Fruit fly (Drosophila melanogaster) whole organism, embryonic: ENCODE results near the gene Alg9.

ENCODE experiments used
- Bteb2 ChIP-seq: fragments of 200-800 bp; sonication (Bioruptor generic); optimal IDR thresholded peaks from 2 replicates; lab custom pipeline; 2016; ENCODE audit warnings: missing biosample characterization, missing genetic modification characterization
- CG11093 ChIP-seq: fragments of 200-800 bp; sonication (Bioruptor generic); IDR thresholded peaks from 3 replicates; pipeline ENCODE4 v1.3.6; 2022; ENCODE audit warnings: missing biosample characterization, missing genetic modification characterization
- CG11504 ChIP-seq: fragments of 200-800 bp; sonication (Bioruptor generic); optimal IDR thresholded peaks from 3 replicates; lab custom pipeline; 2019; ENCODE audit warnings: missing biosample characterization, mild to moderate bottlenecking, missing genetic modification characterization, moderate library complexity
- CG12219 ChIP-seq: fragments of 200-800 bp; sonication (Bioruptor generic); optimal IDR thresholded peaks from 3 replicates; lab custom pipeline; 2018; ENCODE audit warnings: missing biosample characterization, mild to moderate bottlenecking, missing genetic modification characterization
- CG12744 ChIP-seq: fragments of 200-800 bp; sonication (Bioruptor generic); optimal IDR thresholded peaks from 2 replicates; lab custom pipeline; 2016; ENCODE audit warnings: missing biosample characterization, missing genetic modification characterization
- CG14441 ChIP-seq: fragments of 200-800 bp; sonication (Bioruptor generic); IDR thresholded peaks from 2 replicates; pipeline ENCODE4 v1.3.6; 2022; ENCODE audit warnings: missing biosample characterization, missing genetic modification characterization
- CG14965 ChIP-seq: fragments of 200-800 bp; sonication (Bioruptor generic); optimal IDR thresholded peaks from 2 replicates; lab custom pipeline; 2016; ENCODE audit warnings: missing biosample characterization, missing genetic modification characterization, borderline replicate concordance
- CG16779 ChIP-seq: fragments of 200-800 bp; sonication (Bioruptor generic); IDR thresholded peaks from 2 replicates; pipeline ENCODE4 v1.3.6; 2022; ENCODE audit warnings: missing biosample characterization, missing genetic modification characterization
- CG16813 ChIP-seq: fragments of 200-800 bp; sonication (Bioruptor generic); IDR thresholded peaks from 3 replicates; pipeline ENCODE4 v1.3.6; 2022; ENCODE audit warnings: missing biosample characterization, missing genetic modification characterization; ENCODE audit not compliant: partially characterized antibody
- CG17802 ChIP-seq: fragments of 200-800 bp; sonication (Bioruptor generic); optimal IDR thresholded peaks from 2 replicates; lab custom pipeline; 2018; ENCODE audit warnings: missing biosample characterization, mild to moderate bottlenecking, missing genetic modification characterization, moderate library complexity
- CG17829 ChIP-seq: fragments of 200-800 bp; optimal IDR thresholded peaks from 2 replicates; lab custom pipeline; 2019; ENCODE audit warnings: missing biosample characterization, mild to moderate bottlenecking, missing genetic modification characterization, moderate library complexity
- CG2129 ChIP-seq: fragments of 200-800 bp; sonication (Bioruptor generic); IDR thresholded peaks from 2 replicates; pipeline ENCODE4 v1.3.6; 2022; ENCODE audit warnings: missing biosample characterization, missing genetic modification characterization; ENCODE audit not compliant: partially characterized antibody
- CG3163 ChIP-seq: fragments of 200-800 bp; sonication (Bioruptor generic); optimal IDR thresholded peaks from 3 replicates; lab custom pipeline; 2016; ENCODE audit warnings: missing biosample characterization, missing genetic modification characterization
- CG34422 ChIP-seq: fragments of 200-800 bp; sonication (Bioruptor generic); IDR thresholded peaks from 3 replicates; pipeline ENCODE4 v1.3.6; 2022; ENCODE audit warnings: missing biosample characterization, missing genetic modification characterization
- CG3995 ChIP-seq: fragments of 200-800 bp; sonication (Bioruptor generic); optimal IDR thresholded peaks from 3 replicates; lab custom pipeline; 2016; ENCODE audit warnings: missing biosample characterization, missing genetic modification characterization
- CG42726 ChIP-seq: fragments of 200-800 bp; sonication (Bioruptor generic); IDR thresholded peaks from 2 replicates; pipeline ENCODE4 v1.3.6; 2022; ENCODE audit warnings: missing biosample characterization, missing genetic modification characterization; ENCODE audit not compliant: partially characterized antibody
- CG4820 ChIP-seq: fragments of 200-800 bp; sonication (Bioruptor generic); optimal IDR thresholded peaks from 3 replicates; lab custom pipeline; 2016; ENCODE audit warnings: missing biosample characterization, missing genetic modification characterization
- CG6272 ChIP-seq: fragments of 200-800 bp; sonication (Bioruptor generic); IDR thresholded peaks from 2 replicates; pipeline ENCODE4 v1.3.6; 2022; ENCODE audit warnings: missing biosample characterization, missing genetic modification characterization
- CkIIα-i1 ChIP-seq: fragments of 200-800 bp; sonication (Bioruptor generic); IDR thresholded peaks from 2 replicates; pipeline ENCODE4 v1.3.6; 2022; ENCODE audit warnings: missing biosample characterization, missing genetic modification characterization
- Doc3 ChIP-seq: fragments of 200-800 bp; sonication (Bioruptor generic); IDR thresholded peaks from 3 replicates; pipeline ENCODE4 v1.3.6; 2022; ENCODE audit warnings: missing biosample characterization, missing genetic modification characterization; ENCODE audit not compliant: partially characterized antibody
- E2f1 ChIP-seq: fragments of 200-800 bp; sonication (Bioruptor generic); IDR thresholded peaks from 2 replicates; pipeline ENCODE4 v1.3.6; 2022; ENCODE audit warnings: missing biosample characterization, missing genetic modification characterization
- ERR ChIP-seq: fragments of 200-800 bp; sonication (Bioruptor generic); optimal IDR thresholded peaks from 2 replicates; lab custom pipeline; 2016; ENCODE audit warnings: missing biosample characterization, missing genetic modification characterization
- HLH54F ChIP-seq: fragments of 200-800 bp; sonication (Bioruptor generic); optimal IDR thresholded peaks from 3 replicates; lab custom pipeline; 2016; ENCODE audit warnings: missing biosample characterization, missing genetic modification characterization
- Hr3 ChIP-seq: fragments of 200-800 bp; sonication (Bioruptor generic); optimal IDR thresholded peaks from 3 replicates; lab custom pipeline; 2016; ENCODE audit warnings: missing biosample characterization, missing genetic modification characterization
- Hr51 ChIP-seq, 2 experiments: fragments of 200-800 bp; sonication (Bioruptor generic); optimal IDR thresholded peaks; 2 replicates in 1 of 2; 3 replicates in 1 of 2; lab custom pipeline; 2016 to 2018; ENCODE audit warnings: missing biosample characterization in 2 of 2, missing genetic modification characterization in 2 of 2, mild to moderate bottlenecking in 1 of 2, moderate library complexity in 1 of 2
- Hsf ChIP-seq: fragments of 200-800 bp; sonication (Bioruptor generic); optimal IDR thresholded peaks from 3 replicates; lab custom pipeline; 2016; ENCODE audit warnings: missing biosample characterization, missing genetic modification characterization
- Meics ChIP-seq: fragments of 200-800 bp; sonication (Bioruptor generic); optimal IDR thresholded peaks from 2 replicates; lab custom pipeline; 2017; ENCODE audit warnings: missing biosample characterization, mild to moderate bottlenecking, missing genetic modification characterization
- NC2α ChIP-seq: fragments of 200-800 bp; sonication (Bioruptor generic); optimal IDR thresholded peaks from 2 replicates; lab custom pipeline; 2016; ENCODE audit warnings: missing biosample characterization, missing genetic modification characterization
- Opbp ChIP-seq: fragments of 200-800 bp; sonication (Bioruptor generic); IDR thresholded peaks from 3 replicates; pipeline ENCODE4 v1.3.6; 2022; ENCODE audit warnings: missing biosample characterization, missing genetic modification characterization; ENCODE audit not compliant: partially characterized antibody
- Poxn ChIP-seq: fragments of 200-800 bp; sonication (Bioruptor generic); IDR thresholded peaks from 2 replicates; pipeline ENCODE4 v1.3.6; 2022; ENCODE audit warnings: missing biosample characterization, missing genetic modification characterization
- Rfx ChIP-seq: fragments of 200-800 bp; sonication (Bioruptor generic); IDR thresholded peaks from 2 replicates; pipeline ENCODE4 v1.3.6; 2022; ENCODE audit warnings: missing biosample characterization, missing genetic modification characterization
- Spps ChIP-seq: fragments of 200-800 bp; sonication (Bioruptor generic); optimal IDR thresholded peaks from 2 replicates; lab custom pipeline; 2018; ENCODE audit warnings: missing biosample characterization, mild to moderate bottlenecking, missing genetic modification characterization
- dati ChIP-seq: fragments of 200-800 bp; sonication (Bioruptor generic); IDR thresholded peaks from 2 replicates; pipeline ENCODE4 v1.3.6; 2022; ENCODE audit warnings: missing biosample characterization, missing genetic modification characterization
- esg ChIP-seq: fragments of 200-800 bp; sonication (Bioruptor generic); conservative IDR thresholded peaks from 2 replicates; pipeline ENCODE4 v1.3.6; 2022; ENCODE audit warnings: missing biosample characterization, missing genetic modification characterization
- eyg ChIP-seq: fragments of 200-800 bp; sonication (Bioruptor generic); optimal IDR thresholded peaks from 3 replicates; lab custom pipeline; 2016; ENCODE audit warnings: missing biosample characterization, missing genetic modification characterization
- fd96Cb ChIP-seq: fragments of 200-800 bp; sonication (Bioruptor generic); optimal IDR thresholded peaks from 2 replicates; lab custom pipeline; 2018; ENCODE audit warnings: missing biosample characterization, mild to moderate bottlenecking, missing genetic modification characterization, moderate library complexity
- fu2 ChIP-seq: fragments of 200-800 bp; sonication (Bioruptor generic); optimal IDR thresholded peaks from 2 replicates; lab custom pipeline; 2016; ENCODE audit warnings: missing biosample characterization, missing genetic modification characterization
- gt ChIP-seq: fragments of 200-800 bp; sonication (Bioruptor generic); IDR thresholded peaks from 2 replicates; pipeline ENCODE4 v1.3.6; 2022; ENCODE audit warnings: missing biosample characterization, missing genetic modification characterization
- ham ChIP-seq: fragments of 200-800 bp; sonication (Bioruptor generic); IDR thresholded peaks from 2 replicates; pipeline ENCODE4 v1.3.6; 2022; ENCODE audit warnings: missing biosample characterization, missing genetic modification characterization
- ind ChIP-seq: fragments of 200-800 bp; sonication (Bioruptor generic); optimal IDR thresholded peaks from 3 replicates; lab custom pipeline; 2016; ENCODE audit warnings: missing biosample characterization, missing genetic modification characterization
- lab ChIP-seq: fragments of 200-800 bp; sonication (Bioruptor generic); optimal IDR thresholded peaks from 3 replicates; lab custom pipeline; 2017; ENCODE audit warnings: missing biosample characterization, missing genetic modification characterization, mild to moderate bottlenecking, moderate library complexity, missing genetic modification reagents
- nmo ChIP-seq: fragments of 200-800 bp; sonication (Bioruptor generic); optimal IDR thresholded peaks from 2 replicates; lab custom pipeline; 2018; ENCODE audit warnings: missing biosample characterization, mild to moderate bottlenecking, missing genetic modification characterization, moderate library complexity
- odd ChIP-seq: fragments of 200-800 bp; sonication (Bioruptor generic); optimal IDR thresholded peaks from 2 replicates; lab custom pipeline; 2017; ENCODE audit warnings: missing biosample characterization, mild to moderate bottlenecking, missing genetic modification characterization
- sd ChIP-seq: fragments of 200-800 bp; sonication (Bioruptor generic); optimal IDR thresholded peaks from 3 replicates; lab custom pipeline; 2018; ENCODE audit warnings: missing biosample characterization, mild to moderate bottlenecking, missing genetic modification characterization, moderate library complexity
- sens ChIP-seq: fragments of 200-800 bp; sonication (Bioruptor generic); peaks from one replicate; lab custom pipeline; 2016; ENCODE audit warnings: missing biosample characterization, missing genetic modification characterization
- sna ChIP-seq: fragments of 200-800 bp; sonication (Bioruptor generic); IDR thresholded peaks from 2 replicates; pipeline ENCODE4 v1.3.6; 2022; ENCODE audit warnings: missing biosample characterization, missing genetic modification characterization; ENCODE audit not compliant: partially characterized antibody
- tin ChIP-seq: fragments of 200-800 bp; sonication (Bioruptor generic); optimal IDR thresholded peaks from 3 replicates; lab custom pipeline; 2016; ENCODE audit warnings: missing biosample characterization, missing genetic modification characterization
- trem ChIP-seq: fragments of 200-800 bp; optimal IDR thresholded peaks from 3 replicates; lab custom pipeline; 2019; ENCODE audit warnings: missing biosample characterization, mild to moderate bottlenecking, missing genetic modification characterization, moderate library complexity
- trh ChIP-seq: fragments of 200-800 bp; sonication (Bioruptor generic); optimal IDR thresholded peaks from 2 replicates; lab custom pipeline; 2016; ENCODE audit warnings: missing biosample characterization, missing genetic modification characterization
- vvl ChIP-seq: fragments of 200-800 bp; sonication (Bioruptor generic); IDR thresholded peaks from 2 replicates; pipeline ENCODE4 v1.3.6; 2022; ENCODE audit warnings: missing biosample characterization, missing genetic modification characterization
- yki ChIP-seq: fragments of >200 bp; optimal IDR thresholded peaks from 3 replicates; lab custom pipeline; 2018

The Alg9 gene

DNA sequence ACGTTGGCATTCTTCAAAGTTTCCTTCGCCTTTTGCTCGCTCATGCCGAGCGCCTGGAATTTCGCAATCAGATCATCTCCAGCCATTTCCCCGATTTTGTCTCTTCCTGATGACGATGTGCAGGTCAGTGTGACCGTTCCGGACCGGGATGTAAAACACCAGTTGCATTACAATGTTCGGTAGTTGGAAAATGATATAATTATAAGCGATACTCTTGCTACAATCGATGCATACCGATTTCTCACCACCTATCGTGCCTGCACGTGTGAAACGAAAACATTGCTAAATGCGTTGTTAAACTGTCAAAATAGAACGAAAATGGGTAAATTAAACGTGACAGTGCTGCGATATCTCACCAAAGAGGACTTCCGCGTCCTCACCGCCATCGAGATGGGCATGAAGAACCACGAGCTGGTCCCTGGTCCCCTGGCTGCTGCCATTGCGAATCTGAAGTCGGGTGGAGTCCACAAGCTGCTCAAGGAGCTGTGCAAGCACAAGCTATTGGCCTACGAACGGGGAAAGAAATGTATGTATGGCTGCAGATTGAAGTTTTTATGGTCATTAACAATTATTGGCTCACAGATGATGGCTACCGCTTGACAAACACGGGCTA lies 44.3 kb downstream of the Alg9 start, which contains the start of the genes GlnRS and RIOK2 (continued):
- TF ChIP-seq ind, result no peak
- no peak for TF ChIP-seq tin (GFP tag; lab: Kevin White, UChicago)
- peak; percentile 93 for TF ChIP-seq sna (GFP tag; lab: Robert Waterston, UW)
- TF ChIP-seq E2f1 (GFP tag; lab: Robert Waterston, UW), result no peak
- no peak for TF ChIP-seq CG14965 (GFP tag; lab: Kevin White, UChicago)
- TF ChIP-seq sens (GFP tag; lab: Kevin White, UChicago), result peak; percentile 71
- TF ChIP-seq CG17829 (tag; lab: Kevin White, UChicago), result peak; percentile 59
- no peak for TF ChIP-seq HLH54F (GFP tag; lab: Kevin White, UChicago)
- TF ChIP-seq fu2 (GFP tag; lab: Kevin White, UChicago), result no peak
- no peak for TF ChIP-seq CG14441 (GFP tag; lab: Robert Waterston, UW)
- peak; percentile 94 for TF ChIP-seq CG16813
- TF ChIP-seq Rfx (GFP tag; lab: Robert Waterston, UW), result peak; percentile 52
- TF ChIP-seq nmo, result peak; percentile 71
- no peak for TF ChIP-seq CG11093
- peak; percentile 81 for TF ChIP-seq trem
- peak; percentile 87 for TF ChIP-seq CG2129
- no peak for TF ChIP-seq Hr51 (GFP tag; optimal IDR thresholded peaks at IDR 0.05; lab: Kevin White, UChicago)
- peak; percentile 92 for TF ChIP-seq Doc3 (GFP tag; lab: Robert Waterston, UW)
- no peak for TF ChIP-seq Spps
- no peak for TF ChIP-seq eyg (GFP tag; lab: Kevin White, UChicago)
- no peak for TF ChIP-seq odd
- TF ChIP-seq ERR (GFP tag; lab: Kevin White, UChicago), result peak; percentile 35
- no peak for TF ChIP-seq lab (GFP tag; lab: Kevin White, UChicago)
- no peak for TF ChIP-seq dati (GFP tag; lab: Robert Waterston, UW)
- peak; percentile 50 for TF ChIP-seq CG3995 (GFP tag; lab: Kevin White, UChicago)
- TF ChIP-seq CG34422 (GFP tag; lab: Robert Waterston, UW), result peak; percentile 85; the same call in 2 of the 3 replicates
- no peak for TF ChIP-seq trh
- TF ChIP-seq CG6272 (GFP tag; lab: Robert Waterston, UW), result no peak
- no peak for TF ChIP-seq Meics (GFP tag; lab: Kevin White, UChicago)
- no peak for TF ChIP-seq CG16779
- TF ChIP-seq Poxn (GFP tag; lab: Robert Waterston, UW), result no peak
- no peak for TF ChIP-seq CkIIα-i1
- no peak for TF ChIP-seq esg (GFP tag; lab: Robert Waterston, UW)
- TF ChIP-seq gt, result no peak
- no peak for TF ChIP-seq Bteb2 (GFP tag; lab: Kevin White, UChicago)
- TF ChIP-seq fd96Cb (tag; lab: Kevin White, UChicago), result no peak
- TF ChIP-seq sd (tag; lab: Kevin White, UChicago), result peak; percentile 66
- no peak for TF ChIP-seq NC2α (GFP tag; lab: Kevin White, UChicago)
- no peak for TF ChIP-seq ham (GFP tag; lab: Robert Waterston, UW)
- TF ChIP-seq CG12744 (GFP tag; lab: Kevin White, UChicago), result no peak
- TF ChIP-seq Hsf (GFP tag; lab: Kevin White, UChicago), result peak; percentile 35
- TF ChIP-seq Hr3, result no peak
- no peak for TF ChIP-seq CG12219 (GFP tag; lab: Kevin White, UChicago)
- TF ChIP-seq CG4820 (GFP tag; lab: Kevin White, UChicago), result no peak
- TF ChIP-seq CG42726 (GFP tag; lab: Robert Waterston, UW), result peak; percentile 91
- peak; percentile 8; the same call in 1 of the 2 replicates for TF ChIP-seq vvl (GFP tag; lab: Robert Waterston, UW)
- TF ChIP-seq yki (lab: Kevin White, UChicago), result no peak
- TF ChIP-seq CG11504 (tag; lab: Kevin White, UChicago), result no peak
- no peak for TF ChIP-seq CG3163 (GFP tag; lab: Kevin White, UChicago)
- peak; percentile 97 for TF ChIP-seq Opbp (GFP tag; lab: Robert Waterston, UW)
- peak; percentile 92 for TF ChIP-seq CG17802 (tag; lab: Kevin White, UChicago)
